Worm (Caenorhabditis elegans) whole organism, L3 larva: ENCODE measurements around the gene hid-1.

Experiments
- nhr-67 ChIP-seq: fragments of 150-350 bp; optimal IDR thresholded peaks from 2 replicates; lab custom pipeline; 2014; ENCODE audit warnings: missing biosample characterization, missing genetic modification characterization
- nhr-76 ChIP-seq: fragments of 150-350 bp; sonication (generic microtip); optimal IDR thresholded peaks from 5 replicates; lab custom pipeline; 2014; ENCODE audit warnings: missing biosample characterization, missing genetic modification characterization
- skn-1 ChIP-seq: fragments of 150-350 bp; optimal IDR thresholded peaks from 2 replicates; lab custom pipeline; 2014; ENCODE audit warnings: missing biosample characterization, missing genetic modification characterization
- unc-62 ChIP-seq: fragments of 150-350 bp; sonication (generic microtip); optimal IDR thresholded peaks from 4 replicates; lab custom pipeline; 2014; ENCODE audit warnings: missing biosample characterization, missing genetic modification reagents, missing genetic modification characterization
- ztf-11 ChIP-seq: fragments of 150-350 bp; optimal IDR thresholded peaks from 2 replicates; lab custom pipeline; 2014; ENCODE audit warnings: missing biosample characterization, missing genetic modification characterization

DNA sequence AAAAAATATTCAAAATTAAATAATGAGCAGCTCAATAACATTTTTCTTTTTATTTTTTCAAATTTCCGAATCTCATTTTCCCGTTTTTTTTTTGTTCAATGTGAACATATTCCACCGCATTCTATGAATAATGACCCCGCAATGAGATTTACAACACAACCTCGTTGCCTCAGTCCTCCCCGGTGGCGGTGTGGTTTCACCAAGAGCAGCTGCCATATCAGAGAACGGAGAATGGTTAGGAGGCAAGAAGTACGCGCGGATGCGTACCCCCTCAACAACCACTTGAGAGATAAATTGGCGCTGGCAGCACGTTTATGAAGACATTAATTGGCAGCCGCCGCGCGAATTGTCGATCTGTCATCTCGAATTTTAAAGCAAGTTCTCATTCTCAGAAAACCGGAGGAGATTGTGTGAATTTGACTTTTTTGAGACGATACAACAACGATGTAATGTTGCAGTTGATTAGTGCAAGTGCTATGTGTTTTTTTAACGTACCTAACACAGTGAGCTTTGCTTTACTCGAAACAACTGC lies 24.9 kb downstream of the hid-1 start:
- TF ChIP-seq skn-1 (no peak), nhr-67 (tag; lab: Kevin White, UChicago) (no peak), ztf-11 (no peak), nhr-76 (tag; lab: Kevin White, UChicago) (no peak), unc-62 (GFP tag; lab: Kevin White, UChicago) (no peak)
